Fruit fly (Drosophila melanogaster): ENCODE results near the gene CG1965.

DNA sequence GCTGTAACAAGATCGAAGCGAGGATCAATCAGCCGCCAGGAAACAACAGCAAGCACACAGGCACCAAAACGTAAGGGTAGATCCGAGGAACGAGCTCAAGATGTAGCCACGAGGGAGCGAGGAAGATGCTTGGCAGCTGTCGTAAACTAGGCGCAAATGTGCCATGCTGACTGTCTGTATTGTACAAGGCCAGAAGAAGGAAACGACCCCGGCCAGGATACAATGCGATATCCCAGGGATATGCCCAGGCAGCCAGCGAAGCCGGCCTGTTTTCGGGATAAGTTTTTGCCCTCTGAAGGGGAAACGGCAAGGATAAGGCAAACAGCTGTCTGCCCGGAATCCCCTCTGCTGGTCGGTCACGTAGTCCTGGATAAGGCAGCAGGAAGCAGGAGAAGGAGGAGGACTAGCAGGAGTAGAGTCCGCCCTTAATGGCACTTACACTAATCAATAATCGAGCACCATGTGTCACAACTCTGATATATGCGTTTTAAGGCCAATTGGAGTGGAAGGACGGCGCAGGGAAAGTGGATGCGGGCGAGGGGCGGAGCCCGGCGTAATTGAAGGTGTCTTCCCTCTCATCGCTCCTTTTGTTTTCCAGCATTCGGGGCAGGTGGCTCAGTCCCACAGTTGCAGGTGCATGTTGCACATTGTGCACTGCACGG lies 38.4 kb downstream of the CG1965 start:
- no peak for TF ChIP-seq EcR (GFP tag; optimal IDR thresholded peaks at IDR 0.05)
- TF ChIP-seq pan (optimal IDR thresholded peaks at IDR 0.05), result peak; percentile 5
- no peak for TF ChIP-seq Dll (optimal IDR thresholded peaks at IDR 0.05)
- no peak for TF ChIP-seq psq (optimal IDR thresholded peaks at IDR 0.05)
- no peak for TF ChIP-seq usp (GFP tag; optimal IDR thresholded peaks at IDR 0.05)

Data from whole organism.